Worm (Caenorhabditis elegans) whole organism, L1 larva: Measurements from ENCODE around the gene K11H3.5.

Experiments used
- C04F5.9 ChIP-seq: sonication (generic microtip); optimal IDR thresholded peaks from 2 replicates; lab custom pipeline; 2016; ENCODE audit warnings: missing genetic modification characterization, missing compliant biosample characterization
- F16B12.6 ChIP-seq: fragments of 150-350 bp; optimal IDR thresholded peaks from 2 replicates; lab custom pipeline; 2014; ENCODE audit warnings: missing biosample characterization, missing genetic modification characterization
- Y116A8C.19 ChIP-seq: sonication (generic microtip); optimal IDR thresholded peaks from 2 replicates; lab custom pipeline; 2016; ENCODE audit warnings: missing compliant biosample characterization, missing genetic modification characterization, borderline replicate concordance
- aha-1 ChIP-seq: fragments of 150-350 bp; optimal IDR thresholded peaks from 2 replicates; lab custom pipeline; 2014; ENCODE audit warnings: missing biosample characterization, missing genetic modification characterization
- alr-1 ChIP-seq: fragments of 200-800 bp; sonication (Bioruptor generic); optimal IDR thresholded peaks from 2 replicates; lab custom pipeline; 2018; ENCODE audit warnings: borderline replicate concordance, mild to moderate bottlenecking, missing genetic modification characterization, missing compliant biosample characterization
- blmp-1 ChIP-seq: fragments of 150-350 bp; optimal IDR thresholded peaks from 2 replicates; lab custom pipeline; 2014; ENCODE audit warnings: missing biosample characterization, missing genetic modification characterization
- ceh-63 ChIP-seq: fragments of 200-800 bp; sonication (Bioruptor generic); optimal IDR thresholded peaks from 2 replicates; lab custom pipeline; 2018; ENCODE audit warnings: mild to moderate bottlenecking, missing genetic modification characterization, missing compliant biosample characterization
- ceh-82 ChIP-seq, 3 experiments: fragments of 150-350 bp in 1 of 3; sonication (generic microtip) in 2 of 3; optimal IDR thresholded peaks; 2 replicates each; lab custom pipeline; 2014 to 2017; ENCODE audit warnings: missing biosample characterization in 3 of 3, missing genetic modification characterization in 3 of 3
- ces-1 ChIP-seq: fragments of 150-350 bp; optimal IDR thresholded peaks from 2 replicates; lab custom pipeline; 2014; ENCODE audit warnings: missing biosample characterization, missing genetic modification reagents, missing genetic modification characterization
- dpl-1 ChIP-seq, 3 experiments: fragments of 150-350 bp in 2 of 3; sonication (generic microtip) in 1 of 3; optimal IDR thresholded peaks; 2 replicates each; lab custom pipeline; 2014 to 2017; ENCODE audit warnings: missing biosample characterization in 3 of 3, missing genetic modification characterization in 3 of 3, missing genetic modification reagents in 3 of 3
- dsc-1 ChIP-seq: sonication (generic microtip); optimal IDR thresholded peaks from 2 replicates; lab custom pipeline; 2016; ENCODE audit warnings: mild to moderate bottlenecking, missing genetic modification characterization, missing compliant biosample characterization
- efl-1 ChIP-seq, 4 experiments: fragments of 150-350 bp; optimal IDR thresholded peaks in 3 of 4; peaks in 1 of 4; 1 replicate in 1 of 4; 2 replicates in 3 of 4; lab custom pipeline; 2014; ENCODE audit warnings: missing biosample characterization in 2 of 4, missing genetic modification characterization in 2 of 4, missing genetic modification reagents in 2 of 4
- efl-3 ChIP-seq: fragments of 200-800 bp; sonication (Bioruptor generic); optimal IDR thresholded peaks from 2 replicates; lab custom pipeline; 2018; ENCODE audit warnings: mild to moderate bottlenecking, missing genetic modification characterization, missing compliant biosample characterization
- elt-2 ChIP-seq: sonication (generic microtip); optimal IDR thresholded peaks from 2 replicates; lab custom pipeline; 2016; ENCODE audit warnings: missing genetic modification characterization, mild to moderate bottlenecking, inconsistent platforms, missing compliant biosample characterization, missing genetic modification reagents
- fos-1 ChIP-seq: fragments of 150-350 bp; optimal IDR thresholded peaks from 2 replicates; lab custom pipeline; 2014; ENCODE audit warnings: missing biosample characterization, missing genetic modification characterization
- grh-1 ChIP-seq: fragments of 200-800 bp; sonication (Bioruptor generic); IDR thresholded peaks from 2 replicates; pipeline ENCODE4 v1.3.6; 2022; ENCODE audit warnings: missing genetic modification reagents, missing genetic modification characterization, missing compliant biosample characterization
- hlh-17 ChIP-seq: fragments of 200-800 bp; sonication (Bioruptor generic); optimal IDR thresholded peaks from 2 replicates; lab custom pipeline; 2018; ENCODE audit warnings: missing genetic modification characterization, mild to moderate bottlenecking, missing compliant biosample characterization, moderate library complexity, borderline replicate concordance
- jun-1 ChIP-seq: fragments of 150-350 bp; optimal IDR thresholded peaks from 2 replicates; lab custom pipeline; 2014; ENCODE audit warnings: missing biosample characterization, missing genetic modification reagents, missing genetic modification characterization
- lir-3 ChIP-seq: sonication (generic microtip); optimal IDR thresholded peaks from 2 replicates; lab custom pipeline; 2016; ENCODE audit warnings: mild to moderate bottlenecking, missing genetic modification characterization, moderate library complexity, missing compliant biosample characterization; ENCODE audit not compliant: poor library complexity
- lsy-2 ChIP-seq, 2 experiments: fragments of 150-350 bp; optimal IDR thresholded peaks; 2 replicates each; lab custom pipeline; 2014; ENCODE audit warnings: missing biosample characterization in 2 of 2, missing genetic modification characterization in 2 of 2
- mab-9 ChIP-seq: fragments of 200-800 bp; sonication (Bioruptor generic); IDR thresholded peaks from 2 replicates; pipeline ENCODE4 v1.3.6; 2022; ENCODE audit warnings: missing genetic modification reagents, missing genetic modification characterization, missing compliant biosample characterization
- mef-2 ChIP-seq: fragments of 150-350 bp; optimal IDR thresholded peaks from 2 replicates; lab custom pipeline; 2014; ENCODE audit warnings: missing biosample characterization, missing genetic modification characterization
- nhr-19 ChIP-seq: fragments of 200-800 bp; sonication (Bioruptor generic); conservative IDR thresholded peaks from 2 replicates; pipeline ENCODE4 v1.3.6; 2022; ENCODE audit warnings: missing genetic modification characterization, missing compliant biosample characterization
- nhr-20 ChIP-seq: sonication (generic microtip); optimal IDR thresholded peaks from 2 replicates; lab custom pipeline; 2016; ENCODE audit warnings: mild to moderate bottlenecking, missing genetic modification characterization, missing compliant biosample characterization
- nhr-237 ChIP-seq: fragments of 150-350 bp; optimal IDR thresholded peaks from 2 replicates; lab custom pipeline; 2014; ENCODE audit warnings: missing biosample characterization, missing genetic modification characterization
- nhr-28 ChIP-seq: fragments of 150-350 bp; optimal IDR thresholded peaks from 2 replicates; lab custom pipeline; 2014; ENCODE audit warnings: missing biosample characterization, missing genetic modification characterization
- nhr-47 ChIP-seq: sonication (generic microtip); optimal IDR thresholded peaks from 2 replicates; lab custom pipeline; 2016; ENCODE audit warnings: mild to moderate bottlenecking, missing genetic modification characterization, moderate library complexity, missing compliant biosample characterization
- nhr-71 ChIP-seq: sonication (generic microtip); optimal IDR thresholded peaks from 2 replicates; lab custom pipeline; 2016; ENCODE audit warnings: mild to moderate bottlenecking, missing genetic modification characterization, moderate library complexity, missing compliant biosample characterization
- nhr-76 ChIP-seq: sonication (generic microtip); optimal IDR thresholded peaks from 2 replicates; lab custom pipeline; 2017; ENCODE audit warnings: missing biosample characterization, missing genetic modification characterization
- nhr-85 ChIP-seq: sonication (generic microtip); peaks from one replicate; lab custom pipeline; 2016; ENCODE audit warnings: missing genetic modification characterization, inconsistent platforms, missing compliant biosample characterization
- nhr-90 ChIP-seq: sonication (generic microtip); optimal IDR thresholded peaks from 2 replicates; lab custom pipeline; 2016; ENCODE audit warnings: mild to moderate bottlenecking, missing genetic modification characterization, missing compliant biosample characterization; ENCODE audit not compliant: poor library complexity
- pag-3 ChIP-seq: sonication (generic microtip); optimal IDR thresholded peaks from 2 replicates; lab custom pipeline; 2017; ENCODE audit warnings: missing genetic modification characterization, mild to moderate bottlenecking, missing compliant biosample characterization, antibody characterized with exemption, borderline replicate concordance; ENCODE audit not compliant: insufficient read depth
- pax-3 ChIP-seq: fragments of 200-800 bp; sonication (Bioruptor generic); optimal IDR thresholded peaks from 2 replicates; lab custom pipeline; 2018; ENCODE audit warnings: mild to moderate bottlenecking, missing genetic modification characterization, moderate library complexity, missing compliant biosample characterization
- rnt-1 ChIP-seq: sonication (generic microtip); optimal IDR thresholded peaks from 2 replicates; lab custom pipeline; 2016; ENCODE audit warnings: mild to moderate bottlenecking, missing genetic modification characterization, moderate library complexity, missing compliant biosample characterization
- skn-1 ChIP-seq: fragments of 150-350 bp; optimal IDR thresholded peaks from 2 replicates; lab custom pipeline; 2014; ENCODE audit warnings: missing biosample characterization, missing genetic modification characterization
- snpc-4 ChIP-seq: fragments of 150-350 bp; optimal IDR thresholded peaks from 2 replicates; lab custom pipeline; 2014; ENCODE audit warnings: missing biosample characterization, missing genetic modification characterization
- snu-23 ChIP-seq: sonication (generic microtip); optimal IDR thresholded peaks from 2 replicates; lab custom pipeline; 2016; ENCODE audit warnings: missing genetic modification characterization, missing compliant biosample characterization
- sptf-1 ChIP-seq: fragments of 150-350 bp; optimal IDR thresholded peaks from 2 replicates; lab custom pipeline; 2014; ENCODE audit warnings: missing biosample characterization, missing genetic modification characterization
- sup-37 ChIP-seq: fragments of 200-800 bp; sonication (Bioruptor generic); optimal IDR thresholded peaks from 2 replicates; lab custom pipeline; 2018; ENCODE audit warnings: mild to moderate bottlenecking, missing genetic modification characterization, missing compliant biosample characterization
- tbx-2 ChIP-seq: sonication (generic microtip); optimal IDR thresholded peaks from 2 replicates; lab custom pipeline; 2016; ENCODE audit warnings: missing genetic modification characterization, missing compliant biosample characterization
- unc-130 ChIP-seq: fragments of 150-350 bp; optimal IDR thresholded peaks from 2 replicates; lab custom pipeline; 2017; ENCODE audit warnings: missing biosample characterization, missing genetic modification characterization, inconsistent platforms
- unc-30 ChIP-seq: sonication (generic microtip); optimal IDR thresholded peaks from 2 replicates; lab custom pipeline; 2017; ENCODE audit warnings: missing biosample characterization, missing genetic modification characterization
- vab-15 ChIP-seq: sonication (generic microtip); optimal IDR thresholded peaks from 2 replicates; lab custom pipeline; 2017; ENCODE audit warnings: missing genotype, mild to moderate bottlenecking, missing genetic modification characterization, missing compliant biosample characterization
- ztf-11 ChIP-seq, 2 experiments: sonication (generic microtip); optimal IDR thresholded peaks; 2 replicates each; lab custom pipeline; 2016 to 2017; ENCODE audit warnings: missing genetic modification characterization in 2 of 2, missing biosample characterization in 1 of 2, missing compliant biosample characterization in 1 of 2
- ztf-4 ChIP-seq: fragments of 150-350 bp; optimal IDR thresholded peaks from 2 replicates; lab custom pipeline; 2014; ENCODE audit warnings: missing biosample characterization, missing genetic modification characterization

Gene K11H3.5

ce11 chrIII:9822942-9823341, 20.6 kb upstream of the K11H3.5 start, which contains the start of gene arl-5:
Gene arl-5 (plus strand): TSS chrIII:9823242.
- TF ChIP-seq snpc-4 (tag; lab: Kevin White, UChicago) (no peak), efl-1 (optimal IDR thresholded peaks at IDR 0.05; lab: Kevin White, UChicago) (no peak), efl-1 (GFP tag; optimal IDR thresholded peaks at IDR 0.05 in 1 of 2; lab: Kevin White, UChicago) (no peak), nhr-237 (tag; lab: Kevin White, UChicago) (no peak), unc-130 (tag; lab: Kevin White, UChicago) (no peak), efl-3 (GFP tag; lab: Kevin White, UChicago) (no peak), jun-1 (no peak), mef-2 (tag; lab: Kevin White, UChicago) (no peak), unc-30 (tag; lab: Kevin White, UChicago) (no peak), ztf-11 (tag; optimal IDR thresholded peaks at IDR 0.05; lab: Kevin White, UChicago) (no peak), tbx-2 (tag; lab: Kevin White, UChicago) (no peak), mab-9 (GFP tag; lab: Robert Waterston, UW) (no peak), dpl-1 (GFP tag; optimal IDR thresholded peaks at IDR 0.05; lab: Kevin White, UChicago) (no peak), aha-1 (tag; lab: Kevin White, UChicago) (no peak), snu-23 (GFP tag; lab: Kevin White, UChicago) (no peak), Y116A8C.19 (no peak), alr-1 (tag; lab: Kevin White, UChicago) (no peak), dsc-1 (tag; lab: Kevin White, UChicago) (no peak), ces-1 (GFP tag; lab: Kevin White, UChicago) (no peak), ceh-82 (tag; optimal IDR thresholded peaks at IDR 0.05; lab: Kevin White, UChicago) (no peak), blmp-1 (tag; lab: Kevin White, UChicago) (no peak)

DNA sequence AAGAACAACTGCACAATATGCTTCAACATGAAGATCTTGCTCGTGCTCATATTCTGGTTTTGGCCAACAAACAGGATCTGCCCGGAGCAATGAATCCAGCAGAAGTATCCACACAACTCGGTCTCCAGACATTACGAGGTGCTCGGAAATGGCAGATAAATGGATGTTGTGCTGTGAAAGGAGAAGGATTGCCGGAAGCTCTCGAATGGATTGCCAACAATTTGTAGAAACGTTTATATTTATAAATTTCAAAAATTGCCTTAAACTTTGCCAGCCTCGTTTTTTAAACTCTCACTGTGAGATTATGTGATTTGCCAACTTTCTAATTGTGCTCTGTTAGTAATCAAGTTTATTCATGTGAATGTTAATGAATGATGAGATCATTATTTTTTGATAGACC, 19.8 kb upstream of the K11H3.5 start:
- no peak for TF ChIP-seq C04F5.9 (tag; lab: Kevin White, UChicago)
- no peak for TF ChIP-seq rnt-1 (tag; lab: Kevin White, UChicago)
- TF ChIP-seq nhr-85: peak; percentile 51
- TF ChIP-seq nhr-19 (GFP tag; lab: Robert Waterston, UW): no peak
- no peak for TF ChIP-seq dsc-1 (tag; lab: Kevin White, UChicago)

DNA sequence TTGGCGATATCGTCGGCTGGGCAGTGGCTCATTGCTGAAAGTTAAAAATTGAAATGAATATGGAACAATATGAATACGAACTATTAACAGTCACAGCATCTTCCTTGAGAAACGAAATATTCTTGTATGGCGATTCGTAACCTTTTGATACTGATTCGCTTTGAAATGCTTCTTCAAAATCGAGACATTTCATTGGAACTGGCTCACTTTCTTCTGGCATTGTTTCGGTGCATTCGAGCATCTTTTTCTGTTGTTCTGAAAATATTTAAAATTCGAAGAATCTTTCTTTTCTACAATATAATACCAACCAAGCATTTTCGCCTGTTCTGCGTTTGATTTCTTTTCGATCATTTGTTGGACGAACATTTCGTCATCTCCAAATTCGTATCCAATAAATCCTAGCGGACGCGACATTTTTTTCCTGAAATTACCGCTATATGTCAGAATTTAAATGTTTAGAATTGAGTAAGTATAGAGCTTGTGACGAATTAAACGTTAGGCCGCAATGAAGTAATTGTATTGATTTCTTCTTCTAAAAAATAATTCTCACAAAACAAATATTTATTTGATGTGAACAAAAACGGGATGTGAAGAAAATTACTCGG, 19.1 kb upstream of the K11H3.5 start, which contains the start of gene lin-52:
Gene lin-52 (minus strand): TSS at position 421 of the 605 bp plus-strand sequence.
- TF ChIP-seq hlh-17 (GFP tag; lab: Kevin White, UChicago) (no peak), nhr-20 (tag; lab: Kevin White, UChicago) (peak; percentile 31), F16B12.6 (tag; lab: Kevin White, UChicago) (no peak), fos-1 (tag; lab: Kevin White, UChicago) (no peak), dpl-1 (GFP tag; optimal IDR thresholded peaks at IDR 0.05; lab: Kevin White, UChicago) (no peak), nhr-28 (tag; lab: Kevin White, UChicago) (no peak), ceh-63 (GFP tag; lab: Kevin White, UChicago) (no peak), pax-3 (tag; lab: Kevin White, UChicago) (no peak), snpc-4 (tag; lab: Kevin White, UChicago) (no peak), nhr-90 (tag; lab: Kevin White, UChicago) (peak; percentile 43), tbx-2 (tag; lab: Kevin White, UChicago) (no peak), grh-1 (GFP tag; lab: Robert Waterston, UW) (0 out of 2 replicates have a peak, but pooled peaks have one; percentile 9), dsc-1 (tag; lab: Kevin White, UChicago) (no peak), nhr-71 (peak; percentile 61), nhr-47 (tag; lab: Kevin White, UChicago) (peak; percentile 38), sptf-1 (tag; lab: Kevin White, UChicago) (no peak), elt-2 (tag; lab: Kevin White, UChicago) (peak; percentile 11), nhr-19 (GFP tag; lab: Robert Waterston, UW) (0 out of 2 replicates have a peak, but pooled peaks have one; percentile 4), nhr-76 (tag; lab: Kevin White, UChicago) (no peak), lsy-2 (tag; optimal IDR thresholded peaks at IDR 0.05; lab: Kevin White, UChicago) (no peak), unc-130 (tag; lab: Kevin White, UChicago) (no peak), efl-1 (optimal IDR thresholded peaks at IDR 0.05; lab: Kevin White, UChicago) (no peak), efl-1 (GFP tag; optimal IDR thresholded peaks at IDR 0.05 in 1 of 2; lab: Kevin White, UChicago) (no peak), mef-2 (tag; lab: Kevin White, UChicago) (no peak), ztf-4 (no peak), mab-9 (GFP tag; lab: Robert Waterston, UW) (no peak), pag-3 (tag; lab: Kevin White, UChicago) (no peak), sup-37 (GFP tag; lab: Kevin White, UChicago) (no peak), ceh-82 (tag; optimal IDR thresholded peaks at IDR 0.05; lab: Kevin White, UChicago) (no peak), skn-1 (tag; lab: Kevin White, UChicago) (no peak), vab-15 (tag; lab: Kevin White, UChicago) (no peak), lir-3 (tag; lab: Kevin White, UChicago) (no peak)
